Worm (Caenorhabditis elegans): Measurements from ENCODE around the gene nspb-8.

The nspb-8 gene

DNA sequence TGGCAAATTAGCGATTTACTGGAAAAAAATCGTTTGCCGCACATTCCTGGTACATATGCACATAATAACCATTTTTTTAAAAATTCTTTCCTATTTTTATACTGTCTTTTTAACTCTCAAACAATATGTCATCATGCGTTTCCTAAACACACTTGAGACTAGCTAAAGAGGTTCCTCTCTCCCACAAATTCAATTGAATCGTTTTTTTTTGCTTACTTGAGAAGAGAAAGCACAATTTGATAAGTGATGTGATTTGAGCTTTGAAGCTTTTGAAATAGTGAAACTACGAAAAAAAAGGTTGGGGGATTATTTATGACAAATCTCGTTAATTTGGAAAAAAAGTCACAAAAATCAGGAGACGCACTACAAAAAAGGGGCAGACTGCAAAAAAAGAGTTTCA, 25.4 kb downstream of the nspb-8 start:
- TF ChIP-seq arid-1 (GFP tag; conservative IDR thresholded peaks at IDR 0.05) (no peak), lin-1 (GFP tag; IDR thresholded peaks at IDR 0.05) (no peak), F37D6.2 (tag; optimal IDR thresholded peaks at IDR 0.05) (no peak), T26A8.4 (GFP tag; IDR thresholded peaks at IDR 0.05) (no peak), unc-130 (GFP tag; optimal IDR thresholded peaks at IDR 0.05) (no peak), ctbp-1 (GFP tag; IDR thresholded peaks at IDR 0.05) (0 out of 2 replicates have a peak, but pooled peaks have one; percentile 18), lir-3 (tag; optimal IDR thresholded peaks at IDR 0.05) (no peak), aha-1 (tag) (peak; percentile 30), ceh-62 (tag; optimal IDR thresholded peaks at IDR 0.05) (no peak), nhr-28 (tag; optimal IDR thresholded peaks at IDR 0.05) (no peak), fos-1 (tag; optimal IDR thresholded peaks at IDR 0.05) (no peak), nhr-76 (tag; optimal IDR thresholded peaks at IDR 0.05) (no peak), zip-11 (GFP tag; IDR thresholded peaks at IDR 0.05) (no peak), nhr-41 (GFP tag; IDR thresholded peaks at IDR 0.05) (no peak)

DNA sequence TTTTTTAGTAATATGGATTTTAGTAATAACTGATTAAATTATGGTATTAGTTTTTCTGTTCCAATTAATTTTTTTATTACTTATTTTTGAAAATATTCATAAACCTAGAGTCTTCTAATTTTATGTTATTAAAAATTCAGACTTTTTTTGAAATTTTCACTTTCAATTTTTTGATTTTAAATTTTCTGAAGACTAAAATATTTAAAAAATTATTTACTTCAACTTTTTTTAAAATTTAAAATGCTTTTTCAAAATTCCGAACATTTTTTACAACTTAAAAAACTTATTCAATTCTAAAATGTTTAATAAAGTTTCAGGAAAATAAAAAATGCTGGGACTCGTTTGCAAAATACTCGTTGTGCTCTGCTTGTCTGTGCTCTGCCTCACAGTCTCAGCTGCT, 29.8 kb downstream of the nspb-8 start, which contains the start of gene nlp-41:
nlp-41 (plus strand) TSS at position 301 of the 400 bp plus-strand sequence.
- TF ChIP-seq mxl-2 (GFP tag; conservative IDR thresholded peaks at IDR 0.05) (no peak), ceh-44 (GFP tag; IDR thresholded peaks at IDR 0.05) (no peak), unc-62 (GFP tag; optimal IDR thresholded peaks at IDR 0.05 in 1 of 2) (no peak), unc-62 (tag; optimal IDR thresholded peaks at IDR 0.05) (no peak), hif-1 (tag; optimal IDR thresholded peaks at IDR 0.05) (no peak), nhr-111 (GFP tag; optimal IDR thresholded peaks at IDR 0.05) (no peak), lin-15B (tag; optimal IDR thresholded peaks at IDR 0.05) (no peak), lin-39 (tag; optimal IDR thresholded peaks at IDR 0.05) (no peak), saeg-2 (GFP tag; IDR thresholded peaks at IDR 0.05) (no peak), vab-7 (GFP tag; IDR thresholded peaks at IDR 0.05) (no peak), lsy-2 (tag; optimal IDR thresholded peaks at IDR 0.05) (no peak), ZK546.5 (tag; optimal IDR thresholded peaks at IDR 0.05) (no peak), F37D6.2 (tag; optimal IDR thresholded peaks at IDR 0.05) (no peak), php-3 (GFP tag; IDR thresholded peaks at IDR 0.05) (no peak), nhr-41 (GFP tag; IDR thresholded peaks at IDR 0.05) (no peak), dmd-9 (GFP tag; IDR thresholded peaks at IDR 0.05) (no peak), zfp-2 (tag; optimal IDR thresholded peaks at IDR 0.05) (no peak), madf-5 (GFP tag; IDR thresholded peaks at IDR 0.05) (no peak), lim-7 (GFP tag; IDR thresholded peaks at IDR 0.05) (no peak)

DNA sequence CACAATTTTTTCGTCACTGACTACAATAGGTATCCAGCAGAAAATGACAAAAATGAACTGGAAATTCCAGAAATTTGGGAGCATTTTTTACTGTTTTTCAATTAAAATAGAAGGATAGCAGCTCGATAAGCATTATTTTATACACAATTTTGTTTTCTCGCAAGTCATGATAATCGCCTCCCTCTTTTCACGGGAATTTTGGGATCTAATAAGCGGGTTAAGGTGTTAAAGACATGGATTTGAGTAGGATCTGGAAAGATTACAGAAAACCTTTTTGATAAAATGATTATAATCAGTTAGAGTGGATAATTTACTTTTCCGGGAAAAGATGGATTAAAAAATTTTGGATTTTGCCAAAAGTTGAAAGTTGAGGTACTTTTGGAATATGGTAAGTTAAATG, 31.8 kb downstream of the nspb-8 start, which contains the start of gene gcy-29:
gcy-29 (minus strand) TSS at position 101 of the 400 bp plus-strand sequence.
- no peak for TF ChIP-seq egl-43 (GFP tag; IDR thresholded peaks at IDR 0.05)
- TF ChIP-seq pha-4 (GFP tag; IDR thresholded peaks at IDR 0.05): no peak
- TF ChIP-seq pha-4 (tag; optimal IDR thresholded peaks at IDR 0.05): no peak
- no peak for TF ChIP-seq pqm-1 (tag; optimal IDR thresholded peaks at IDR 0.05)
- TF ChIP-seq set-16 (GFP tag; IDR thresholded peaks at IDR 0.05): no peak
- TF ChIP-seq ceh-62 (tag; optimal IDR thresholded peaks at IDR 0.05): no peak
- TF ChIP-seq nhr-102 (tag; optimal IDR thresholded peaks at IDR 0.05): no peak
- no peak for TF ChIP-seq madf-5 (GFP tag; IDR thresholded peaks at IDR 0.05)

DNA sequence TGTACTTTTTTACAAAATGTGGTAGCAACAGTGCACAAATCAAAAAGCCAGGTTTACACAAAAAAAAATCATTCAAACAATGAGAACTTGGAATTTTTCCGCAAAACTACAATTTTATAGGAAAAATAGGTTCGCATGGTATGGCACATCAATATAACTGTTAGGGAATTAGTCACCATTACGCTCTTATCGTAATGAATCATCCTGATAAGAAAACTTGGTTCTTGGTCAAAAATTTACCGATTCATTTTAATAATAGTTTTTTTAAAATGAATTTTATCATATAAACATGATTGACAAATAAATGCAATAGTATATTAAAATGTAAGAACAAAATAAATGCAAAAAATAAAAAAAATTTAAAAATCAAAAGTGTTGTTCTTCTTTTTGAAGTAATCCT, 39.9 kb downstream of the nspb-8 start:
- TF ChIP-seq pqm-1 (tag; optimal IDR thresholded peaks at IDR 0.05) (peak; percentile 38), ZK337.2 (GFP tag; IDR thresholded peaks at IDR 0.05) (no peak), aha-1 (tag) (peak; percentile 88)

Measured in whole organism, L4 larva.